Worm (Caenorhabditis elegans) whole organism, young adult: Measurements from ENCODE around the gene F53B7.7.

Source experiments
- F23B12.7 ChIP-seq: sonication (generic microtip); optimal IDR thresholded peaks from 2 replicates; lab custom pipeline; 2017; ENCODE audit warnings: missing genetic modification characterization, mild to moderate bottlenecking, missing compliant biosample characterization, antibody characterized with exemption, moderate library complexity; ENCODE audit not compliant: insufficient read depth
- F33H1.4 ChIP-seq: fragments of 200-800 bp; sonication (Bioruptor generic); IDR thresholded peaks from 2 replicates; pipeline ENCODE4 v1.3.6; 2022; ENCODE audit warnings: missing genetic modification reagents, missing genetic modification characterization, missing compliant biosample characterization
- F37B4.10 ChIP-seq: fragments of 200-800 bp; sonication (Bioruptor generic); IDR thresholded peaks from 2 replicates; pipeline ENCODE4 v1.3.6; 2022; ENCODE audit warnings: missing genetic modification characterization, missing compliant biosample characterization
- F39B2.1 ChIP-seq: fragments of 200-800 bp; sonication (Bioruptor generic); IDR thresholded peaks from 2 replicates; pipeline ENCODE4 v1.3.6; 2022; ENCODE audit warnings: missing genetic modification reagents, missing genetic modification characterization, missing compliant biosample characterization
- F49E8.2 ChIP-seq: sonication (generic microtip); optimal IDR thresholded peaks from 3 replicates; lab custom pipeline; 2017; ENCODE audit warnings: missing genetic modification characterization, mild to moderate bottlenecking, missing compliant biosample characterization, antibody characterized with exemption, moderate library complexity; ENCODE audit not compliant: insufficient read depth
- F57A8.1 ChIP-seq: fragments of 200-800 bp; sonication (Bioruptor generic); optimal IDR thresholded peaks from 2 replicates; lab custom pipeline; 2018; ENCODE audit warnings: mild to moderate bottlenecking, missing genetic modification characterization, moderate library complexity, missing compliant biosample characterization
- K11D2.4 ChIP-seq: fragments of 200-800 bp; sonication (Bioruptor generic); IDR thresholded peaks from 2 replicates; pipeline ENCODE4 v1.3.6; 2022; ENCODE audit warnings: missing genetic modification reagents, missing genetic modification characterization, missing compliant biosample characterization
- akir-1 ChIP-seq: fragments of 200-800 bp; sonication (Bioruptor generic); optimal IDR thresholded peaks from 2 replicates; lab custom pipeline; 2018; ENCODE audit warnings: mild to moderate bottlenecking, missing genetic modification characterization, moderate library complexity, missing compliant biosample characterization
- atf-7 ChIP-seq: sonication (generic microtip); optimal IDR thresholded peaks from 2 replicates; lab custom pipeline; 2017; ENCODE audit warnings: mild to moderate bottlenecking, missing genetic modification characterization, missing compliant biosample characterization
- athp-1 ChIP-seq: sonication (generic microtip); optimal IDR thresholded peaks from 2 replicates; lab custom pipeline; 2017; ENCODE audit warnings: mild to moderate bottlenecking, missing genetic modification characterization, missing compliant biosample characterization
- attf-3 ChIP-seq: fragments of 200-800 bp; sonication (Bioruptor generic); conservative IDR thresholded peaks from 2 replicates; pipeline ENCODE4 v1.3.6; 2022; ENCODE audit warnings: missing genetic modification reagents, missing genetic modification characterization, missing compliant biosample characterization
- attf-6 ChIP-seq: fragments of 200-800 bp; sonication (Bioruptor generic); IDR thresholded peaks from 2 replicates; pipeline ENCODE4 v1.3.6; 2022; ENCODE audit warnings: missing genetic modification reagents, missing genetic modification characterization, missing compliant biosample characterization
- ccch-3 ChIP-seq: fragments of 200-800 bp; sonication (Bioruptor generic); optimal IDR thresholded peaks from 2 replicates; lab custom pipeline; 2018; ENCODE audit warnings: mild to moderate bottlenecking, missing genetic modification characterization, missing compliant biosample characterization
- ceh-27 ChIP-seq: fragments of 200-800 bp; sonication (Bioruptor generic); optimal IDR thresholded peaks from 2 replicates; lab custom pipeline; 2018; ENCODE audit warnings: mild to moderate bottlenecking, missing genetic modification characterization, moderate library complexity, missing compliant biosample characterization
- ceh-40 ChIP-seq: fragments of 200-800 bp; sonication (Bioruptor generic); IDR thresholded peaks from 2 replicates; pipeline ENCODE4 v1.3.6; 2022; ENCODE audit warnings: missing genetic modification characterization, missing compliant biosample characterization
- ceh-91 ChIP-seq: fragments of 200-800 bp; sonication (Bioruptor generic); IDR thresholded peaks from 2 replicates; pipeline ENCODE4 v1.3.6; 2022; ENCODE audit warnings: missing genetic modification reagents, missing genetic modification characterization, missing compliant biosample characterization
- dpl-1 ChIP-seq: fragments of 150-350 bp; optimal IDR thresholded peaks from 2 replicates; lab custom pipeline; 2014; ENCODE audit warnings: missing biosample characterization, missing genetic modification reagents, missing genetic modification characterization
- efl-1 ChIP-seq: fragments of 150-350 bp; optimal IDR thresholded peaks from 2 replicates; lab custom pipeline; 2014; ENCODE audit warnings: missing biosample characterization, missing genetic modification reagents, missing genetic modification characterization
- ekl-4 ChIP-seq: fragments of 200-800 bp; sonication (Bioruptor generic); IDR thresholded peaks from 2 replicates; pipeline ENCODE4 v1.3.6; 2022; ENCODE audit warnings: missing genetic modification reagents, missing genetic modification characterization, missing compliant biosample characterization
- hlh-12 ChIP-seq: sonication (generic microtip); optimal IDR thresholded peaks from 2 replicates; lab custom pipeline; 2016; ENCODE audit warnings: missing genetic modification characterization, missing compliant biosample characterization
- hlh-26 ChIP-seq: fragments of 200-800 bp; sonication (Bioruptor generic); conservative IDR thresholded peaks from 2 replicates; pipeline ENCODE4 v1.3.6; 2022; ENCODE audit warnings: missing genetic modification reagents, missing genetic modification characterization, missing compliant biosample characterization
- hrde-1 ChIP-seq: sonication (generic microtip); optimal IDR thresholded peaks from 2 replicates; lab custom pipeline; 2016; ENCODE audit warnings: missing genetic modification characterization, mild to moderate bottlenecking, missing compliant biosample characterization, moderate library complexity, missing genotype, missing genetic modification reagents, borderline replicate concordance
- hsf-1 ChIP-seq: fragments of 200-800 bp; sonication (Bioruptor generic); IDR thresholded peaks from 2 replicates; pipeline ENCODE4 v1.3.6; 2022; ENCODE audit warnings: missing genetic modification reagents, missing genetic modification characterization, missing compliant biosample characterization
- lin-40 ChIP-seq: sonication (generic microtip); optimal IDR thresholded peaks from 2 replicates; lab custom pipeline; 2016; ENCODE audit warnings: missing genetic modification characterization, mild to moderate bottlenecking, missing compliant biosample characterization, missing genotype, missing genetic modification reagents
- lsy-27 ChIP-seq: sonication (generic microtip); optimal IDR thresholded peaks from 2 replicates; lab custom pipeline; 2017; ENCODE audit warnings: missing genetic modification characterization, mild to moderate bottlenecking, missing compliant biosample characterization, antibody characterized with exemption, missing genotype, borderline replicate concordance; ENCODE audit not compliant: insufficient read depth
- madf-10 ChIP-seq: sonication (generic microtip); optimal IDR thresholded peaks from 2 replicates; lab custom pipeline; 2016; ENCODE audit warnings: mild to moderate bottlenecking, missing genetic modification characterization, missing compliant biosample characterization
- madf-8 ChIP-seq: fragments of 200-800 bp; sonication (Bioruptor generic); conservative IDR thresholded peaks from 2 replicates; pipeline ENCODE4 v1.3.6; 2022; ENCODE audit warnings: missing genetic modification reagents, missing genetic modification characterization, missing compliant biosample characterization
- mel-28 ChIP-seq: sonication (generic microtip); optimal IDR thresholded peaks from 2 replicates; lab custom pipeline; 2016; ENCODE audit warnings: borderline replicate concordance, mild to moderate bottlenecking, missing genetic modification characterization, missing compliant biosample characterization
- mes-4 ChIP-seq: sonication (generic microtip); optimal IDR thresholded peaks from 2 replicates; lab custom pipeline; 2016; ENCODE audit warnings: missing genotype, missing genetic modification characterization, missing compliant biosample characterization
- mxl-1 ChIP-seq: sonication (generic microtip); optimal IDR thresholded peaks from 2 replicates; lab custom pipeline; 2016; ENCODE audit warnings: missing genetic modification characterization, missing compliant biosample characterization
- nhr-179 ChIP-seq: sonication (generic microtip); optimal IDR thresholded peaks from 2 replicates; lab custom pipeline; 2016; ENCODE audit warnings: mild to moderate bottlenecking, missing genetic modification characterization, missing compliant biosample characterization
- nhr-90 ChIP-seq: sonication (generic microtip); optimal IDR thresholded peaks from 2 replicates; lab custom pipeline; 2016; ENCODE audit warnings: missing genotype, mild to moderate bottlenecking, missing genetic modification characterization, missing compliant biosample characterization
- pha-4 ChIP-seq: fragments of 150-350 bp; sonication (generic microtip); optimal IDR thresholded peaks from 2 replicates; lab custom pipeline; 2014; ENCODE audit warnings: missing biosample characterization, missing genetic modification reagents, missing genetic modification characterization
- rec-8 ChIP-seq, 2 experiments: sonication (generic microtip); optimal IDR thresholded peaks; 2 replicates each; lab custom pipeline; 2016; ENCODE audit warnings: mild to moderate bottlenecking in 2 of 2, missing genetic modification characterization in 2 of 2, missing genetic modification reagents in 2 of 2, missing genotype in 2 of 2, missing biosample characterization in 1 of 2, missing compliant biosample characterization in 1 of 2, moderate library complexity in 1 of 2
- repo-1 ChIP-seq: sonication (generic microtip); optimal IDR thresholded peaks from 2 replicates; lab custom pipeline; 2017; ENCODE audit warnings: mild to moderate bottlenecking, missing genetic modification characterization, missing compliant biosample characterization
- sdz-38 ChIP-seq: sonication (generic microtip); optimal IDR thresholded peaks from 2 replicates; lab custom pipeline; 2016; ENCODE audit warnings: missing genotype, missing genetic modification characterization, missing compliant biosample characterization
- snpc-1.1 ChIP-seq: sonication (generic microtip); optimal IDR thresholded peaks from 2 replicates; lab custom pipeline; 2017; ENCODE audit warnings: missing genetic modification characterization, mild to moderate bottlenecking, missing compliant biosample characterization, antibody characterized with exemption, moderate library complexity, missing genotype, missing genetic modification reagents; ENCODE audit not compliant: insufficient read depth
- snpc-3.4 ChIP-seq: sonication (generic microtip); optimal IDR thresholded peaks from 2 replicates; lab custom pipeline; 2017; ENCODE audit warnings: missing genetic modification characterization, mild to moderate bottlenecking, missing compliant biosample characterization, antibody characterized with exemption, moderate library complexity, missing genotype, missing genetic modification reagents
- snpc-4 ChIP-seq, 5 experiments: fragments of 150-350 bp in 1 of 5; sonication (generic microtip) in 4 of 5; optimal IDR thresholded peaks; 2 replicates each; lab custom pipeline; 2014 to 2018; ENCODE audit warnings: missing genetic modification characterization in 5 of 5, missing biosample characterization in 3 of 5, antibody characterized with exemption in 2 of 5, mild to moderate bottlenecking in 2 of 5, missing compliant biosample characterization in 2 of 5, missing genotype in 2 of 5, moderate library complexity in 2 of 5, missing genetic modification reagents in 1 of 5
- somi-1 ChIP-seq: fragments of 200-800 bp; sonication (Bioruptor generic); optimal IDR thresholded peaks from 2 replicates; lab custom pipeline; 2018; ENCODE audit warnings: mild to moderate bottlenecking, missing genetic modification characterization, missing compliant biosample characterization
- tlf-1 ChIP-seq: fragments of 200-800 bp; sonication (Bioruptor generic); optimal IDR thresholded peaks from 2 replicates; lab custom pipeline; 2018; ENCODE audit warnings: mild to moderate bottlenecking, missing genetic modification characterization, missing compliant biosample characterization
- zfh-2 ChIP-seq: fragments of 200-800 bp; sonication (Bioruptor generic); conservative IDR thresholded peaks from 2 replicates; pipeline ENCODE4 v1.3.6; 2022; ENCODE audit warnings: missing genetic modification reagents, missing genetic modification characterization, missing compliant biosample characterization
- ztf-22 ChIP-seq: fragments of 200-800 bp; sonication (Bioruptor generic); optimal IDR thresholded peaks from 2 replicates; lab custom pipeline; 2018; ENCODE audit warnings: mild to moderate bottlenecking, missing genetic modification characterization, moderate library complexity, missing compliant biosample characterization
- ztf-25 ChIP-seq: fragments of 200-800 bp; sonication (Bioruptor generic); IDR thresholded peaks from 2 replicates; pipeline ENCODE4 v1.3.6; 2022; ENCODE audit warnings: missing genetic modification reagents, missing genetic modification characterization, missing compliant biosample characterization
- ztf-28 ChIP-seq: fragments of 200-800 bp; sonication (Bioruptor generic); IDR thresholded peaks from 2 replicates; pipeline ENCODE4 v1.3.6; 2022; ENCODE audit warnings: missing genetic modification reagents, missing genetic modification characterization, missing compliant biosample characterization
- ztf-3 ChIP-seq: fragments of 200-800 bp; sonication (Bioruptor generic); optimal IDR thresholded peaks from 2 replicates; lab custom pipeline; 2018; ENCODE audit warnings: mild to moderate bottlenecking, missing genetic modification characterization, missing compliant biosample characterization
- ztf-6 ChIP-seq: fragments of 200-800 bp; sonication (Bioruptor generic); IDR thresholded peaks from 2 replicates; pipeline ENCODE4 v1.3.6; 2022; ENCODE audit warnings: missing genetic modification reagents, missing genetic modification characterization, missing compliant biosample characterization

Gene F53B7.7

DNA sequence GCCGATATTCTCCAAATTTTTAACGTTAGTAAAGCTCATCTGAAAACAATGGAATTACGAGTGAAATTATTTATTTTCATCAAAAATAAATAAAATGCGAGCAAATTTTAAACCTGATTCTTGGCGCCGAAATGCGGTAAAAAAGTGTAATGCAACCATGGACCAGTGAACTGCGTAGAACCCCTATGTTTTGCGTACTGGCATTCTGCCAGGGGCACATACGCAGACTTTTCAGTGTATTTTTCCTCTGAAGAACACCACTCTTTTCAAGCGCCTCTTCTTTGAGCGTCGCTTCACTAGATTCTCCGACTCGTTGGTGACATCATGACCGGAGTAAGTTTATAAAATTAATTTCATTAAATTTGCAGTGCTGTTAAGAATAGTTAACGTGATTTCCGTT lies 33.4 kb upstream of the F53B7.7 start, which contains the start of the genes ctf-4 and eef-1G (continued):
- TF ChIP-seq ztf-3 (GFP tag; lab: Kevin White, UChicago) (peak; percentile 36), ccch-3 (no peak), somi-1 (GFP tag; lab: Kevin White, UChicago) (peak; percentile 78), sdz-38 (tag; lab: Kevin White, UChicago) (no peak), lsy-27 (tag; lab: Kevin White, UChicago) (no peak), dpl-1 (GFP tag; lab: Kevin White, UChicago) (peak; percentile 89), snpc-4 (GFP tag; optimal IDR thresholded peaks at IDR 0.05; lab: Kevin White, UChicago) (peak; percentile 71), snpc-4 (tag; optimal IDR thresholded peaks at IDR 0.05; lab: Kevin White, UChicago) (peak; percentile 65 to 84 (median 80)), ztf-25 (no peak), F37B4.10 (no peak), F23B12.7 (tag; lab: Kevin White, UChicago) (peak; percentile 97), F39B2.1 (GFP tag; lab: Robert Waterston, UW) (no peak), hsf-1 (peak; percentile 76), mxl-1 (no peak), ceh-40 (GFP tag; lab: Robert Waterston, UW) (no peak), efl-1 (GFP tag; lab: Kevin White, UChicago) (peak; percentile 90), mes-4 (tag; lab: Kevin White, UChicago) (no peak), ztf-6 (GFP tag; lab: Robert Waterston, UW) (peak; percentile 71; the same call in 1 of the 2 replicates), akir-1 (GFP tag; lab: Kevin White, UChicago) (no peak), hlh-12 (tag; lab: Kevin White, UChicago) (no peak), lin-40 (tag; lab: Kevin White, UChicago) (peak; percentile 94), ceh-27 (GFP tag; lab: Kevin White, UChicago) (peak; percentile 93), nhr-179 (tag; lab: Kevin White, UChicago) (no peak), mel-28 (tag; lab: Kevin White, UChicago) (no peak), hrde-1 (no peak), atf-7 (tag; lab: Kevin White, UChicago) (peak; percentile 83), repo-1 (tag; lab: Kevin White, UChicago) (peak; percentile 75), F57A8.1 (GFP tag; lab: Kevin White, UChicago) (no peak), ztf-28 (GFP tag; lab: Robert Waterston, UW) (no peak), snpc-1.1 (tag; lab: Kevin White, UChicago) (peak; percentile 59), attf-6 (no peak), F33H1.4 (GFP tag; lab: Robert Waterston, UW) (peak; percentile 74), tlf-1 (GFP tag; lab: Kevin White, UChicago) (peak; percentile 93), hlh-26 (no peak), attf-3 (GFP tag; lab: Robert Waterston, UW) (peak; percentile 75), zfh-2 (no peak), rec-8 (tag; optimal IDR thresholded peaks at IDR 0.05; lab: Kevin White, UChicago) (no peak), pha-4 (tag; lab: Kevin White, UChicago) (peak; percentile 87), madf-10 (peak; percentile 69), snpc-3.4 (peak; percentile 93), F49E8.2 (tag; lab: Kevin White, UChicago) (peak; percentile 51), ekl-4 (peak; percentile 93), ztf-22 (GFP tag; lab: Kevin White, UChicago) (no peak), madf-8 (peak; percentile 64), athp-1 (tag; lab: Kevin White, UChicago) (peak; percentile 79), K11D2.4 (GFP tag; lab: Robert Waterston, UW) (peak; percentile 90), nhr-90 (tag; lab: Kevin White, UChicago) (peak; percentile 52), ceh-91 (peak; percentile 83)
